Worm (Caenorhabditis elegans): ENCODE results near the gene R11G11.16.

DNA sequence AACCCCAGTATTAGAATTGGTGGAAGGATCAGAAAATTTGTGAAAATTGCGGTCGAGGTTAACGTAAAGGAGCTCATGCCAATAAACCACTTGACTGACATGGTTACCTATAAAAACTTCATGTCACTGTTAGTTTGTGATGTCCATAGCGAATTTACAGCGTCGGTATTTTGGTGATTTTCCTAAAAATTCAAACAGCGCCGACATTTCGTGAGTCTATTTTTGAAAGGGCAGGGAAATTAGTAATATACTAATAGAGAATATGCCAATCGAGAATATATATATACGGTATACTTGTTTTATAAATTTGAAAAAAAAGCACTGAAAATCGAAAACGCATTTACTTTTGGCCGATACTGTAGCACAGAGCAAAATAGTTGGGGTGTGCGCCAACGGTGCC is 31.1 kb upstream of the R11G11.16 start, which contains the start of gene srx-8:
- TF ChIP-seq tab-1 (GFP tag; IDR thresholded peaks at IDR 0.05) (no peak), klf-2 (GFP tag; conservative IDR thresholded peaks at IDR 0.05) (no peak), ztf-23 (GFP tag; IDR thresholded peaks at IDR 0.05) (no peak)

All from whole organism, midembryonic.